Worm (Caenorhabditis elegans): ENCODE data around the gene R11D1.12.

The R11D1.12 gene

DNA sequence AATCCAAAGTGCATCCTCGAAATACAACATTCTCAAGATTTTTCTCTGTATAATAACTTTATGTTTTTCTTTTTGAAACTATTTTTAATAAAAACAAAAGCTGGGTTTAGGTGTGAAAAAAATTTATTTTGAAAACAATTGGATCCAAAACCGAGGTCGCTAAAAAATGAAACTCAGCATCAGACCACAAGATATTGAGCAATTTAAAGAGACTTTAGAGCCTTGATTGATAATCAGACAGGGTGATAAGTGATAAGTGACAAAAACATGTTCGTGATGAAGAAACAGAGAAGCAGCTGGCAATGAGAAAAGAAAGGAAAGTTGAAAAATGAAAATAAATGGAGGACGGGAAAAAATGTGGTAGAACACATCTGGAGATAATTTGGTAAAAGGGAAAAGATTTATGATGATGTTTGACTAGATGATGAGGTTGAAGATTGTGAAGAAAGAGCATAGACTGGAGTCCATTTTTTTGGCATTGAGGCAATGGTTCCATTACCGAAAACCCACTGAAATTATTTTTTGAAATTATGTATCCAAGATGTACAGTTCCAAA is 25.8 kb upstream of the R11D1.12 start, which contains the start of gene C15C8.6:
TSS of gene C15C8.6 (minus strand) at position 51 of the 556 bp plus-strand sequence.
- no peak for TF ChIP-seq hmg-4 (GFP tag; optimal IDR thresholded peaks at IDR 0.05)
- TF ChIP-seq scrt-1 (GFP tag; IDR thresholded peaks at IDR 0.05): no peak
- TF ChIP-seq ceh-36 (tag; optimal IDR thresholded peaks at IDR 0.05): no peak
- TF ChIP-seq F13C5.2 (tag; optimal IDR thresholded peaks at IDR 0.05): no peak
- no peak for TF ChIP-seq B0310.2 (tag; optimal IDR thresholded peaks at IDR 0.05)
- TF ChIP-seq tra-4 (tag; optimal IDR thresholded peaks at IDR 0.05): no peak
- no peak for TF ChIP-seq tbx-37 (GFP tag; conservative IDR thresholded peaks at IDR 0.05)
- TF ChIP-seq aly-1 (tag; optimal IDR thresholded peaks at IDR 0.05): no peak
- TF ChIP-seq sea-1 (GFP tag; conservative IDR thresholded peaks at IDR 0.05): no peak
- TF ChIP-seq hnd-1 (tag; optimal IDR thresholded peaks at IDR 0.05): no peak
- no peak for TF ChIP-seq flt-1 (GFP tag; IDR thresholded peaks at IDR 0.05)
- TF ChIP-seq hmbx-1 (tag; optimal IDR thresholded peaks at IDR 0.05): no peak
- no peak for TF ChIP-seq ets-7 (tag; optimal IDR thresholded peaks at IDR 0.05)

DNA sequence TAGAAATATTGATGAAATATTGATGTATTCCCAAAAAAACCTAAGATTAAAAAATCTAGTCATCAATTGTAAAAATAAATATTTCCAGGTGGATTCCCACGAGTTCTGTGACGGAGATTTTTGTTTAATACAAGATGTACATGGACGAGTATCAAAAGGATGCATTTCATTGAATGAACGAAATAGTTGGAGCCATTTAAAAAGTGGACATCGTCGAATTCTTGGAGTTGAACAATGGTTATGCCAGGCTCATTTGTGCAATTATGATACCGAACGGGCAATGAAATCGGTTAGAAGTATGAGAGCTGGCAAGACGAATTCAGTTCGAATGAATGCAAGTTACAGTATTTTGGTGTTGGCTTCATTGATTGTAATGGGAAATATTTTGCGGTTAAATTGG is 23.8 kb upstream of the R11D1.12 start:
- TF ChIP-seq tbx-37 (GFP tag; conservative IDR thresholded peaks at IDR 0.05) (no peak), hmg-4 (GFP tag; optimal IDR thresholded peaks at IDR 0.05) (no peak), tra-4 (tag; optimal IDR thresholded peaks at IDR 0.05) (no peak), aly-1 (tag; optimal IDR thresholded peaks at IDR 0.05) (no peak), F13C5.2 (tag; optimal IDR thresholded peaks at IDR 0.05) (no peak), pes-1 (GFP tag; IDR thresholded peaks at IDR 0.05) (no peak), scrt-1 (GFP tag; IDR thresholded peaks at IDR 0.05) (no peak), ceh-36 (tag; optimal IDR thresholded peaks at IDR 0.05) (no peak), hmbx-1 (tag; optimal IDR thresholded peaks at IDR 0.05) (no peak), B0310.2 (tag; optimal IDR thresholded peaks at IDR 0.05) (no peak), sea-1 (GFP tag; conservative IDR thresholded peaks at IDR 0.05) (no peak), ama-1 (optimal IDR thresholded peaks at IDR 0.05) (no peak), tbx-11 (GFP tag; IDR thresholded peaks at IDR 0.05) (no peak), ets-7 (tag; optimal IDR thresholded peaks at IDR 0.05) (no peak)

DNA sequence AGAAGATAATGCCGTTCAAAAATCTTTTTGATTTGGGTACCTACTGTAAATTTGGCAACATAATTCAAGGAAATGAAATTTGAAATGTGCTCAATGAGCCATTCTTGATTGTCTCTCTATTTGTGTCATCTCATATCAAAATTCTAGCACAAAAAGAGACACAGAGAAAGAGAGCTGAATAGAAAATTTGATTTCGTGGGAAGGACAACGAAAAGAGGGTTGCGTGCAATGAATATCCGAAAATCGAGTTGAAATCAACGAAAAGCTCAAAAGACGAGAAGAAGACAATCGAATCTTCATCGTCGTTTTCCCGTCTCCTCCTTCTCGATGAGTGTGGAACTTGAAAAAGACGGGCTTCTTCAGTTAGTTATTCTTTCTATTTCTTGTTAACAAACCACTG is 22.1 kb upstream of the R11D1.12 start, which contains the start of gene C15C8.5:
TSS of gene C15C8.5 (plus strand) at position 152 of the 400 bp plus-strand sequence.
- no peak for TF ChIP-seq tbx-37 (GFP tag; conservative IDR thresholded peaks at IDR 0.05)
- no peak for TF ChIP-seq ets-7 (tag; optimal IDR thresholded peaks at IDR 0.05)
- no peak for TF ChIP-seq tbx-11 (GFP tag; IDR thresholded peaks at IDR 0.05)
- TF ChIP-seq ceh-36 (tag; optimal IDR thresholded peaks at IDR 0.05): no peak
- TF ChIP-seq hnd-1 (tag; optimal IDR thresholded peaks at IDR 0.05): no peak
- no peak for TF ChIP-seq tra-4 (tag; optimal IDR thresholded peaks at IDR 0.05)
- no peak for TF ChIP-seq pes-1 (GFP tag; IDR thresholded peaks at IDR 0.05)
- TF ChIP-seq flt-1 (GFP tag; IDR thresholded peaks at IDR 0.05): no peak
- no peak for TF ChIP-seq hmg-4 (GFP tag; optimal IDR thresholded peaks at IDR 0.05)
- TF ChIP-seq sea-1 (GFP tag; conservative IDR thresholded peaks at IDR 0.05): no peak
- TF ChIP-seq hmbx-1 (tag; optimal IDR thresholded peaks at IDR 0.05): no peak
- TF ChIP-seq scrt-1 (GFP tag; IDR thresholded peaks at IDR 0.05): no peak
- TF ChIP-seq ama-1 (optimal IDR thresholded peaks at IDR 0.05): no peak

DNA sequence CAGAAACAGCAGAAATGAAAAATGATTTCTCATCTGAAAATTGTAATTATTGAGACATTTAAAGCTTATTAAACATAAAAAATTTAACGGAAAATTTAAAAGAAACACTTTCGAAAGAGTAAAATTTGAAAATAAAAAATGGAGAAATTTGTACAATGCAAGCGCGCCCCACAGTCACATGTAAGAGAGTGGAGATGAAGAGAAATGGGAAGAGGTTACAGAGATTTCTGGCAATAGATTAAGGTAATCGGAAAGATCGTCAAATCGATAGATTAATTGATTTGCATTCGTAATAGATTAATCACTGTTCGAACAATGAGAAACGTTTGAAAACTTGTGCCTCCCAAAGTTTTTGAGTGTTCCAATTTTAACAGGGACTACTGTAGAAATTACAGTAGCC is 21.6 kb upstream of the R11D1.12 start, which contains the start of gene C15C8.4:
TSS of gene C15C8.4 (minus strand) at position 33 of the 400 bp plus-strand sequence.
- TF ChIP-seq hmg-4 (GFP tag; optimal IDR thresholded peaks at IDR 0.05): no peak
- TF ChIP-seq flt-1 (GFP tag; IDR thresholded peaks at IDR 0.05): no peak
- TF ChIP-seq sea-1 (GFP tag; conservative IDR thresholded peaks at IDR 0.05): no peak
- TF ChIP-seq scrt-1 (GFP tag; IDR thresholded peaks at IDR 0.05): no peak
- TF ChIP-seq F13C5.2 (tag; optimal IDR thresholded peaks at IDR 0.05): no peak
- TF ChIP-seq ceh-13 (GFP tag; optimal IDR thresholded peaks at IDR 0.05): no peak
- TF ChIP-seq ama-1 (optimal IDR thresholded peaks at IDR 0.05): no peak
- no peak for TF ChIP-seq hmbx-1 (tag; optimal IDR thresholded peaks at IDR 0.05)
- TF ChIP-seq pes-1 (GFP tag; IDR thresholded peaks at IDR 0.05): no peak
- TF ChIP-seq aly-1 (tag; optimal IDR thresholded peaks at IDR 0.05): no peak
- TF ChIP-seq hnd-1 (tag; optimal IDR thresholded peaks at IDR 0.05): no peak
- TF ChIP-seq B0310.2 (tag; optimal IDR thresholded peaks at IDR 0.05): no peak
- TF ChIP-seq tbx-11 (GFP tag; IDR thresholded peaks at IDR 0.05): no peak
- no peak for TF ChIP-seq tra-4 (tag; optimal IDR thresholded peaks at IDR 0.05)
- no peak for TF ChIP-seq ceh-36 (tag; optimal IDR thresholded peaks at IDR 0.05)
- TF ChIP-seq tbx-37 (GFP tag; conservative IDR thresholded peaks at IDR 0.05): no peak
- TF ChIP-seq ets-7 (tag; optimal IDR thresholded peaks at IDR 0.05): no peak

DNA sequence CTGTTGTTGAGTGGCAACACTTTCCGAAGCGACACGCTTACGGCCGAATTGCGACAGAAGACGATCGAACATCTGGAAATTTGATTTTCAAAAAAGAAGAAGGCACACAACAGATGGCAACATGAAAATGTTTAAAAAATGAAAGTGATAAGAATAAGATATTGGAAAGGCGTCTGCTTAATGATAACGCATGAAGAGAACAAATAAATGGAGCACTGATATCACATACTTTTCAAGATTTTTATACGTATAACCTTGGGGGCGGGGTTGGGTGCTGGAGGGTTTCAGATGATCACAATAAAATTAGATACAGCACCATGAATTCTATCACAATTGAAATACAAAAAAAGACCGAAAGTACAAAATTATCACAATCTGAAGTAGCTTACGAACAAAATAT is 19.2 kb upstream of the R11D1.12 start, which contains the start of gene C15C8.7:
TSS of gene C15C8.7 (minus strand) at position 72 of the 400 bp plus-strand sequence.
- no peak for TF ChIP-seq sea-1 (GFP tag; conservative IDR thresholded peaks at IDR 0.05)
- no peak for TF ChIP-seq aly-1 (tag; optimal IDR thresholded peaks at IDR 0.05)
- TF ChIP-seq pes-1 (GFP tag; IDR thresholded peaks at IDR 0.05): no peak
- no peak for TF ChIP-seq scrt-1 (GFP tag; IDR thresholded peaks at IDR 0.05)
- TF ChIP-seq B0310.2 (tag; optimal IDR thresholded peaks at IDR 0.05): no peak
- no peak for TF ChIP-seq tra-4 (tag; optimal IDR thresholded peaks at IDR 0.05)
- no peak for TF ChIP-seq tbx-37 (GFP tag; conservative IDR thresholded peaks at IDR 0.05)
- TF ChIP-seq ceh-13 (GFP tag; optimal IDR thresholded peaks at IDR 0.05): no peak
- TF ChIP-seq hnd-1 (tag; optimal IDR thresholded peaks at IDR 0.05): no peak
- no peak for TF ChIP-seq ceh-36 (tag; optimal IDR thresholded peaks at IDR 0.05)
- TF ChIP-seq ets-7 (tag; optimal IDR thresholded peaks at IDR 0.05): no peak
- TF ChIP-seq flt-1 (GFP tag; IDR thresholded peaks at IDR 0.05): no peak

DNA sequence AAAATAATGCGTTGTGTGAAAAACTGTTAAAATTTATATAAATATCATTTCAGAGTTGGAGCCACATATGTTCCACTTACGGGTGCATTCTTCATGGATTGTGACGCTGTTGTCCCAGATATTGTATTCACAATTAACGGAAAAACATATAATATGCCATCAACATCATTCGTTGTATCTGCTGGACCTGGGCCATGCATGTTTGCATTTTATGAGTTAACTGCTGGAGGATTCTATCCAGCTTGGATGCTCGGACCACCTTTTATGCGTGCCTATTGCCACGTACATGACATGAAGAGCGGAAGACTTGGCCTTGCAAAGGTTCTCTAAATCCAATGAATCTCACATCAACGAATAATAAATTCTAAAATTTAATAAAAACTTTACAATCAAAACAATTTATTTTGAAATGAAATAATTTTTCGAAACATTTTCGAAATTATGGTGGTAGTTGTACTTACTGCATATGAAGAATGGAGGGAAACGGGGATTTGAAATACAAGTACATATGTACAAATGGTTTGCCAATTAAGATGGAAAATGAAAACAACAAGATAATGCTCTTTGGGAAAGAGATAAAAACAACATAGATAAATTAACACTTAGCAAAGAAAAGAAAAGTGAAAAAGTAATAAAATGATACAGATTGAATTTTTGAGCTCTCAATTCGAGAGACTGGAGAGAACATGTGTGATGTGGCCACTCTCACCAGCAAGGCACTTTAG is 18.1 kb upstream of the R11D1.12 start:
- TF ChIP-seq hnd-1 (tag; optimal IDR thresholded peaks at IDR 0.05) (no peak), tra-4 (tag; optimal IDR thresholded peaks at IDR 0.05) (no peak), aly-1 (tag; optimal IDR thresholded peaks at IDR 0.05) (no peak)

DNA sequence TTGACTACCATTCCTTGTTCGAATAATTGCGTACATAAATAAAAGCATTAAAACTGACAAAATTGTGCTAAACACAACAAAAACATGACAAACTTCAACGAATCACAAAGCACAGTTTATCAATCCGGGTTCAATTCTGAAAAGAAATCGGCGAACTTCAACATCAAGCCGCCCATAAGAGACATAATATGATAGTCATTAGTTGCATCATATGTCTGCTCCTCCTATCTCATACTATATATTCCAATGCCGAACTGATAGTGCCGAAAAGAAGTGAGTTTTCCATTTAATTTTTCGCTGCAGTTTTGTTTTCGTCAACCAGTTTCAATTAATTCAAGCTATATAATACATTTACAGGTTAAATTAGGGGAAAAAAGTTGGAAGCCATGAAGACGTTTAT is 15.9 kb upstream of the R11D1.12 start, which contains the start of gene hrg-7:
TSS of gene hrg-7 (plus strand) at position 358 of the 400 bp plus-strand sequence.
- TF ChIP-seq ceh-36 (tag; optimal IDR thresholded peaks at IDR 0.05) (no peak), tbx-11 (GFP tag; IDR thresholded peaks at IDR 0.05) (no peak)
